Worm (Caenorhabditis elegans): Measurements from ENCODE around the gene ZK637.4.

- TF ChIP-seq nhr-232 (tag; optimal IDR thresholded peaks at IDR 0.05), result no peak
- TF ChIP-seq hlh-30 (tag; optimal IDR thresholded peaks at IDR 0.05; ENCODE audit: insufficient read depth), result no peak
- no peak for TF ChIP-seq unc-55 (GFP tag; optimal IDR thresholded peaks at IDR 0.05)
Observed at ce11 chrIII:8878960-8879359, 14.6 kb upstream of the ZK637.4 start.
